Worm (Caenorhabditis elegans) whole organism, late embryonic: ENCODE results near the gene T05B4.12.

ENCODE experiments used
- ceh-34 ChIP-seq: sonication (generic microtip); optimal IDR thresholded peaks from 2 replicates; lab custom pipeline; 2016; ENCODE audit warnings: mild to moderate bottlenecking, missing genetic modification characterization, missing compliant biosample characterization
- eyg-1 ChIP-seq: sonication (generic microtip); optimal IDR thresholded peaks from 2 replicates; lab custom pipeline; 2016; ENCODE audit warnings: missing genotype, missing genetic modification characterization, missing compliant biosample characterization
- sox-4 ChIP-seq: sonication (generic microtip); optimal IDR thresholded peaks from 2 replicates; lab custom pipeline; 2017; ENCODE audit warnings: mild to moderate bottlenecking, missing genetic modification characterization, inconsistent platforms, missing compliant biosample characterization

- TF ChIP-seq sox-4 (no peak), ceh-34 (tag; lab: Kevin White, UChicago) (no peak), eyg-1 (tag; lab: Kevin White, UChicago) (no peak)
Observed at ce11 chrV:4169658-4170057, 43.8 kb upstream of the T05B4.12 start.
